Worm (Caenorhabditis elegans): ENCODE results near the gene elpc-4.

DNA sequence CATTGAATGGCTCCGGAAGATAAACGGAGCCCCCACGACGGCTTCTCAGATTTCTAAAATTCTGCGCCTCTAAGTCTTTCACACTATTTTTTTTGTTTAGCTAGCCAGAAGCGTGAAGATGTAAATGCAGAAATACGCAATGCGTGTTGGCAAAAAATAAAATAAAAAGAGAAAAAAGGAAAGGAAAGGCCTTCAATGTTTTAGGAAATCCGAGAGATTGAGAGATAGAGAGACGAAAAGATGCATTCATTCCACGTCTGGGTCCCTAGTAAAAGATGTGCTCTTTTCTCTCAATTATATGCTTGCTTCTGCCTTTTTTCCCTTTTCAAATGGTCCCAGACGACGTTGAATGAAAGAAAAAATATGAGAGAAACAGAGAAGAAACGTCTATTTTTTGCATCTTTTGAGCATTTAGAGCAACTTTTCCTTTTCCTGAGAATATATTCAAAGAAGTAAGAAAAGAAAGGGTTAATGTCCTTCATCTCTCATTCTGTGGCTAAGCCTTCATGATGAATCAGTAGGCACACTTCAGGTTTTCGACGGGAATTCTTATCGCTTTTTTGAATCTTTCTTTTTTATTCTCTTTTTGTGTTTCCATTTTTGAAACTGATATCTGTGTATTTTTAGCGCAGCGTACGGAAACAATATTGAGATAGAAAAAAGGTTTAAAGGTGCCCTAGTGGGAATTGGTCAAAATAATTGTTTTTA lies 24.0 kb downstream of the elpc-4 start:
- TF ChIP-seq ceh-82 (tag; optimal IDR thresholded peaks at IDR 0.05) (no peak), lsy-2 (tag; optimal IDR thresholded peaks at IDR 0.05) (peak; percentile 25 to 53), egl-27 (tag; optimal IDR thresholded peaks at IDR 0.05) (no peak), mdl-1 (tag; optimal IDR thresholded peaks at IDR 0.05) (peak in 1 of 2 experiments; percentile 49), nhr-12 (tag; optimal IDR thresholded peaks at IDR 0.05) (no peak), unc-62 (GFP tag; optimal IDR thresholded peaks at IDR 0.05) (no peak), nhr-11 (tag; optimal IDR thresholded peaks at IDR 0.05) (no peak), nhr-77 (tag; optimal IDR thresholded peaks at IDR 0.05) (no peak), zag-1 (tag; optimal IDR thresholded peaks at IDR 0.05) (peak; percentile 53)
